Worm (Caenorhabditis elegans): ENCODE results near the gene cal-4.

DNA sequence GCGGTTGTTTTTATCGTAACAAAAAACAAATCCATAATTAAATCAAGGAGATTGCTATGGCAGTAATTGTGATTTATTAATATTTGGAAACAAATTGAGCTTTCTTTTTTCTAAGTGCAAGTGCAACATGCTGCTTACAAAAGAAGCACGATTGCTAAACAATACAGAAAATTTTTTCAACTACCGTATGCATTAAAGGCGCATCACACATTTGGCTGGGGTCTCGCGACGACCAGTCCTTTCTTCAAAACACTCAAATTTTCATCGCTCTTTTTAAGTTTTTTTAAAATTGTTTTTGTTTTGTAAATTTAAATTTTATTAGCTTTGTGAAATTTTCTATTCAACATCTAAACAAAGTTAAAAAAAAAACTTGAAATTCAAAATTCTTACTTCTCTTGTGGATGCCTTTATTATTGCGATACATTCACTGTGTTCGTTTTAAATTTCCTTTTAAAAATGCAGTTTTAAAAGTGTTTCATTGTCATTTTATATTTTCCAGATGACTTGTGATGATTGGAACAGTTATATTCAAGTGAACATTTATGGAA lies 25.5 kb downstream of the cal-4 start, which contains the start of gene zim-1:
- TF ChIP-seq nhr-6 (tag; optimal IDR thresholded peaks at IDR 0.05) (no peak), egl-27 (tag; optimal IDR thresholded peaks at IDR 0.05) (no peak), R02D3.7 (tag; optimal IDR thresholded peaks at IDR 0.05) (no peak), ama-1 (optimal IDR thresholded peaks at IDR 0.05) (no peak), ZK546.5 (tag; optimal IDR thresholded peaks at IDR 0.05) (no peak), nhr-77 (tag; optimal IDR thresholded peaks at IDR 0.05) (no peak), nhr-12 (tag; optimal IDR thresholded peaks at IDR 0.05) (no peak), unc-55 (GFP tag; optimal IDR thresholded peaks at IDR 0.05) (no peak), nhr-237 (tag; optimal IDR thresholded peaks at IDR 0.05) (no peak), lin-11 (tag; optimal IDR thresholded peaks at IDR 0.05) (no peak)
